Fruit fly (Drosophila melanogaster): ENCODE data around the gene CG43861.

DNA sequence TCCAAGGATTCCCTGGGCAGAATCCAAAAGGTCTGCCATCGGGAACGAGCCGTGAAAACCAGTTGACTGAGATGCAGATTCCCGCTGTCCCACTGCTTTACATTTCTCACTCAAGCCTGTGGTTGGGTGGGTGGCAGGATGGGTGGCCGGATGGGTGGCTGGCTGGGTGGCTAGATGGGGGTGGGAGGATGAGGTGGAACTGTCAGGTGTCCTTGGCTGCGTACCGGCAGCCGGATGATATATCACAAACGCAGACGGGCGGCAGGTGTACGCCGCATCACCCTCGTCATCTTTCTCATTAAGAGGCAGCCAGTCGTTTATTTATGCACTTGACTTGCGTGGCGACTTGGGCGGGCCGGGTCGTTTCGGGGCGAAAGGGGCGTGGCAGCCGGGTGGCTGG lies 3.0 kb upstream of the CG43861 start:
- no peak for TF ChIP-seq CTCF (optimal IDR thresholded peaks at IDR 0.05)
- no peak for TF ChIP-seq CG8478 (optimal IDR thresholded peaks at IDR 0.05)

All from S2 (cell line).